Worm (Caenorhabditis elegans): ENCODE data around the gene mak-1.

mak-1 gene

DNA sequence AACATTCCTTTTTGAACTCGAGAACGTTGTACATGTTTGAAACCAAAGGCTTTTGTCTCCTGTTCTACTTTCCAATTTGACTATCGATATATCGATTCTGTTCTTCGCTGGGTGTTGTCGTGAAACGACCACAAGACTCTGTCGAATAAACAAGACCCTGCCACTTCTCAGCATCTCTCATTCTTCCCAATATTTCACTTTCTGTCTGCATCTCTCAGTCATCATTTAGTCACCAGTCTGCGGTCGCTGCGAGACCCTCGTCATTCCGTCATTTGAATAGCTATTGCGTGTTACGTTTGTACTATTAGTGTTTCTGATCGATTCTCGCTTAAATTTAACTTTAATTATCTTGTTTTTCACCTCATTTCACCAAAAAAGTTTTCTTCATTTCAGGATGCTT lies 43.5 kb downstream of the mak-1 start (continued):
- TF ChIP-seq nfya-2 (GFP tag; IDR thresholded peaks at IDR 0.05) (no peak), madf-3 (GFP tag; IDR thresholded peaks at IDR 0.05) (peak; percentile 83), ztf-18 (tag; optimal IDR thresholded peaks at IDR 0.05) (peak; percentile 23), D2030.7 (GFP tag; IDR thresholded peaks at IDR 0.05) (no peak), F22D6.2 (tag; optimal IDR thresholded peaks at IDR 0.05) (peak; percentile 34), ccch-3 (GFP tag; optimal IDR thresholded peaks at IDR 0.05) (no peak), nhr-90 (tag; optimal IDR thresholded peaks at IDR 0.05) (peak; percentile 14), ztf-28 (GFP tag; IDR thresholded peaks at IDR 0.05) (no peak), F33H1.4 (GFP tag; IDR thresholded peaks at IDR 0.05) (peak; percentile 85), unc-130 (GFP tag; optimal IDR thresholded peaks at IDR 0.05) (no peak), ztf-3 (GFP tag; optimal IDR thresholded peaks at IDR 0.05) (no peak), lag-1 (GFP tag; IDR thresholded peaks at IDR 0.05) (no peak), mxl-1 (tag; optimal IDR thresholded peaks at IDR 0.05) (no peak), dpff-1 (tag; optimal IDR thresholded peaks at IDR 0.05) (no peak), F55B11.4 (tag; optimal IDR thresholded peaks at IDR 0.05; ENCODE audit: borderline replicate concordance, insufficient read depth) (no peak), akir-1 (GFP tag; optimal IDR thresholded peaks at IDR 0.05) (no peak), F39B2.1 (GFP tag; IDR thresholded peaks at IDR 0.05) (no peak), Y79H2A.3 (GFP tag; conservative IDR thresholded peaks at IDR 0.05) (no peak), bed-2 (GFP tag; IDR thresholded peaks at IDR 0.05) (no peak), rpc-1 (optimal IDR thresholded peaks at IDR 0.05) (no peak), rpc-1 (tag; optimal IDR thresholded peaks at IDR 0.05) (no peak), lir-1 (GFP tag; conservative IDR thresholded peaks at IDR 0.05) (0 out of 2 replicates have a peak, but pooled peaks have one; percentile 13), ceh-58 (GFP tag; IDR thresholded peaks at IDR 0.05) (no peak), let-607 (tag; optimal IDR thresholded peaks at IDR 0.05) (peak; percentile 81), ceh-40 (GFP tag; IDR thresholded peaks at IDR 0.05) (no peak), F23B12.7 (tag; optimal IDR thresholded peaks at IDR 0.05; ENCODE audit: insufficient read depth) (no peak), hlh-12 (tag; optimal IDR thresholded peaks at IDR 0.05) (no peak), attf-5 (GFP tag; optimal IDR thresholded peaks at IDR 0.05) (peak; percentile 85), aptf-3 (GFP tag; IDR thresholded peaks at IDR 0.05) (no peak), B0261.1 (tag; optimal IDR thresholded peaks at IDR 0.05) (no peak), somi-1 (GFP tag; optimal IDR thresholded peaks at IDR 0.05) (peak; percentile 74), F10E7.11 (tag; optimal IDR thresholded peaks at IDR 0.05) (no peak), ets-4 (GFP tag; optimal IDR thresholded peaks at IDR 0.05) (peak; percentile 23), egl-44 (GFP tag; IDR thresholded peaks at IDR 0.05) (no peak), zfh-2 (GFP tag; conservative IDR thresholded peaks at IDR 0.05) (0 out of 2 replicates have a peak, but pooled peaks have one; percentile 6), nfya-1 (tag; optimal IDR thresholded peaks at IDR 0.05; ENCODE audit: borderline replicate concordance, insufficient read depth) (no peak), ceh-79 (tag; optimal IDR thresholded peaks at IDR 0.05) (no peak), T07F8.4 (tag; optimal IDR thresholded peaks at IDR 0.05) (no peak), ama-1 (optimal IDR thresholded peaks at IDR 0.05) (peak; percentile 29), ama-1 (GFP tag; optimal IDR thresholded peaks at IDR 0.05) (no peak), ztf-25 (GFP tag; IDR thresholded peaks at IDR 0.05) (no peak), athp-1 (tag; optimal IDR thresholded peaks at IDR 0.05) (peak; percentile 54), efl-1 (GFP tag; optimal IDR thresholded peaks at IDR 0.05) (no peak), lin-54 (GFP tag; optimal IDR thresholded peaks at IDR 0.05) (peak; percentile 75), atf-7 (tag; optimal IDR thresholded peaks at IDR 0.05) (peak; percentile 83), ceh-91 (GFP tag; IDR thresholded peaks at IDR 0.05) (no peak), hlh-26 (GFP tag; conservative IDR thresholded peaks at IDR 0.05) (no peak), pha-4 (tag; optimal IDR thresholded peaks at IDR 0.05) (peak; percentile 98), dpl-1 (GFP tag; optimal IDR thresholded peaks at IDR 0.05) (no peak), tbx-9 (tag; optimal IDR thresholded peaks at IDR 0.05; ENCODE audit: borderline replicate concordance) (no peak), unc-62 (GFP tag; optimal IDR thresholded peaks at IDR 0.05) (no peak)
